Worm (Caenorhabditis elegans) whole organism, mixed stage, embryonic: ENCODE data around the gene hsp-16.2.

Source experiments
- blmp-1 ChIP-seq: fragments of 150-350 bp; optimal IDR thresholded peaks from 2 replicates; lab custom pipeline; 2014; ENCODE audit warnings: missing biosample characterization, missing genetic modification characterization
- ces-1 ChIP-seq: fragments of 150-350 bp; optimal IDR thresholded peaks from 2 replicates; lab custom pipeline; 2014; ENCODE audit warnings: missing biosample characterization, missing genetic modification reagents, missing genetic modification characterization
- elt-1 ChIP-seq: sonication (generic microtip); optimal IDR thresholded peaks from 2 replicates; lab custom pipeline; 2017; ENCODE audit warnings: missing genetic modification characterization, mild to moderate bottlenecking, missing compliant biosample characterization, antibody characterized with exemption, moderate library complexity, borderline replicate concordance; ENCODE audit not compliant: insufficient read depth
- lsy-2 ChIP-seq: fragments of 150-350 bp; optimal IDR thresholded peaks from 2 replicates; lab custom pipeline; 2014; ENCODE audit warnings: missing biosample characterization, missing genetic modification characterization
- nhr-237 ChIP-seq: fragments of 150-350 bp; optimal IDR thresholded peaks from 2 replicates; lab custom pipeline; 2014; ENCODE audit warnings: missing biosample characterization, missing genetic modification characterization
- nhr-76 ChIP-seq: sonication (generic microtip); optimal IDR thresholded peaks from 2 replicates; lab custom pipeline; 2017; ENCODE audit warnings: missing biosample characterization, missing genetic modification characterization
- sem-2 ChIP-seq: fragments of 200-800 bp; sonication (Bioruptor generic); optimal IDR thresholded peaks from 2 replicates; lab custom pipeline; 2018; ENCODE audit warnings: mild to moderate bottlenecking, missing genetic modification characterization, missing compliant biosample characterization
- tbx-8 ChIP-seq: fragments of 200-800 bp; sonication (Bioruptor generic); optimal IDR thresholded peaks from 2 replicates; lab custom pipeline; 2018; ENCODE audit warnings: mild to moderate bottlenecking, missing genetic modification characterization, moderate library complexity, missing compliant biosample characterization
- unc-62 ChIP-seq: fragments of 150-350 bp; optimal IDR thresholded peaks from 2 replicates; lab custom pipeline; 2014; ENCODE audit warnings: missing biosample characterization, missing genetic modification reagents, missing genetic modification characterization
- ztf-11 ChIP-seq: fragments of 150-350 bp; optimal IDR thresholded peaks from 2 replicates; lab custom pipeline; 2014; ENCODE audit warnings: missing biosample characterization, missing genetic modification characterization

ce11 chrV:1794218-1794617 is 10.5 kb downstream of the hsp-16.2 start, which contains the start of gene F36H9.1:
- TF ChIP-seq blmp-1 = no peak
- TF ChIP-seq tbx-8 = no peak
- TF ChIP-seq sem-2 (GFP tag; lab: Kevin White, UChicago) = no peak
- TF ChIP-seq unc-62 (GFP tag; lab: Kevin White, UChicago) = no peak
- TF ChIP-seq ces-1 (GFP tag; lab: Kevin White, UChicago) = no peak
- TF ChIP-seq lsy-2 = no peak
- no peak for TF ChIP-seq nhr-237 (tag; lab: Kevin White, UChicago)
- no peak for TF ChIP-seq ztf-11 (tag; lab: Kevin White, UChicago)
- no peak for TF ChIP-seq elt-1 (tag; lab: Kevin White, UChicago)
- no peak for TF ChIP-seq nhr-76 (tag; lab: Kevin White, UChicago)
